Fruit fly (Drosophila melanogaster) whole organism, embryonic: Measurements from ENCODE around the gene Mbs.
A peak's percentile ranks its signal among the peaks of the same experiment; 100 is the strongest.

Source experiments
- Adf1 ChIP-seq: fragments of 200-800 bp; sonication (Bioruptor generic); IDR thresholded peaks from 2 replicates; pipeline ENCODE4 v1.3.6; 2022; ENCODE audit warnings: missing biosample characterization, missing genetic modification characterization
- Antp ChIP-seq: fragments of 200-800 bp; sonication (Bioruptor generic); optimal IDR thresholded peaks from 3 replicates; lab custom pipeline; 2016; ENCODE audit warnings: missing biosample characterization, missing genetic modification characterization
- CG10654 ChIP-seq: fragments of 200-800 bp; sonication (Bioruptor generic); optimal IDR thresholded peaks from 2 replicates; lab custom pipeline; 2016; ENCODE audit warnings: missing biosample characterization, missing genetic modification characterization
- CG11247 ChIP-seq: fragments of 200-800 bp; sonication (Bioruptor generic); IDR thresholded peaks from 2 replicates; pipeline ENCODE4 v1.3.6; 2022; ENCODE audit warnings: missing biosample characterization, missing genetic modification characterization
- CG11504 ChIP-seq: fragments of 200-800 bp; sonication (Bioruptor generic); optimal IDR thresholded peaks from 3 replicates; lab custom pipeline; 2019; ENCODE audit warnings: missing biosample characterization, mild to moderate bottlenecking, missing genetic modification characterization, moderate library complexity
- CG11723 ChIP-seq: fragments of 200-800 bp; sonication (Bioruptor generic); optimal IDR thresholded peaks from 2 replicates; lab custom pipeline; 2017; ENCODE audit warnings: missing biosample characterization, mild to moderate bottlenecking, missing genetic modification characterization
- CG13287 ChIP-seq: fragments of 200-800 bp; sonication (Bioruptor generic); IDR thresholded peaks from 2 replicates; pipeline ENCODE4 v1.3.6; 2022; ENCODE audit warnings: missing biosample characterization, missing genetic modification characterization; ENCODE audit not compliant: partially characterized antibody
- CG14014 ChIP-seq: fragments of 200-800 bp; sonication (Bioruptor generic); IDR thresholded peaks from 2 replicates; pipeline ENCODE4 v1.3.6; 2022; ENCODE audit warnings: missing biosample characterization, missing genetic modification characterization
- CG1529 ChIP-seq: fragments of 200-800 bp; sonication (Bioruptor generic); optimal IDR thresholded peaks from 3 replicates; lab custom pipeline; 2018; ENCODE audit warnings: missing biosample characterization, missing genetic modification characterization
- CG16779 ChIP-seq: fragments of 200-800 bp; sonication (Bioruptor generic); IDR thresholded peaks from 2 replicates; pipeline ENCODE4 v1.3.6; 2022; ENCODE audit warnings: missing biosample characterization, missing genetic modification characterization
- CG16813 ChIP-seq: fragments of 200-800 bp; sonication (Bioruptor generic); IDR thresholded peaks from 3 replicates; pipeline ENCODE4 v1.3.6; 2022; ENCODE audit warnings: missing biosample characterization, missing genetic modification characterization; ENCODE audit not compliant: partially characterized antibody
- CG17359 ChIP-seq: fragments of 200-800 bp; sonication (Bioruptor generic); optimal IDR thresholded peaks from 3 replicates; lab custom pipeline; 2018; ENCODE audit warnings: missing biosample characterization, mild to moderate bottlenecking, missing genetic modification characterization, moderate library complexity
- CG17802 ChIP-seq: fragments of 200-800 bp; sonication (Bioruptor generic); optimal IDR thresholded peaks from 2 replicates; lab custom pipeline; 2018; ENCODE audit warnings: missing biosample characterization, mild to moderate bottlenecking, missing genetic modification characterization, moderate library complexity
- CG2116 ChIP-seq: fragments of 200-800 bp; sonication (Bioruptor generic); optimal IDR thresholded peaks from 3 replicates; lab custom pipeline; 2018; ENCODE audit warnings: missing biosample characterization, mild to moderate bottlenecking, missing genetic modification characterization
- CG3163 ChIP-seq: fragments of 200-800 bp; sonication (Bioruptor generic); optimal IDR thresholded peaks from 3 replicates; lab custom pipeline; 2016; ENCODE audit warnings: missing biosample characterization, missing genetic modification characterization
- CG32532 ChIP-seq: fragments of 200-800 bp; sonication (Bioruptor generic); IDR thresholded peaks from 2 replicates; pipeline ENCODE4 v1.3.6; 2022; ENCODE audit warnings: missing biosample characterization, missing genetic modification characterization
- CG32772 ChIP-seq: fragments of 200-800 bp; sonication (Bioruptor generic); IDR thresholded peaks from 2 replicates; pipeline ENCODE4 v1.3.6; 2022; ENCODE audit warnings: missing biosample characterization, missing genetic modification characterization
- CG42726 ChIP-seq: fragments of 200-800 bp; sonication (Bioruptor generic); IDR thresholded peaks from 2 replicates; pipeline ENCODE4 v1.3.6; 2022; ENCODE audit warnings: missing biosample characterization, missing genetic modification characterization; ENCODE audit not compliant: partially characterized antibody
- CG4360 ChIP-seq: fragments of 200-800 bp; sonication (Bioruptor generic); IDR thresholded peaks from 2 replicates; pipeline ENCODE4 v1.3.6; 2022; ENCODE audit warnings: missing biosample characterization, missing genetic modification characterization
- CG6765 ChIP-seq: fragments of 200-800 bp; sonication (Bioruptor generic); optimal IDR thresholded peaks from 3 replicates; lab custom pipeline; 2017; ENCODE audit warnings: missing biosample characterization, mild to moderate bottlenecking, missing genetic modification characterization
- CG7556 ChIP-seq: fragments of 200-800 bp; sonication (Bioruptor generic); optimal IDR thresholded peaks from 2 replicates; lab custom pipeline; 2017; ENCODE audit warnings: missing biosample characterization, mild to moderate bottlenecking, missing genetic modification characterization
- CG8359 ChIP-seq: fragments of 200-800 bp; sonication (Bioruptor generic); optimal IDR thresholded peaks from 2 replicates; lab custom pipeline; 2017; ENCODE audit warnings: missing biosample characterization, mild to moderate bottlenecking, missing genetic modification characterization, borderline replicate concordance
- CG8924 ChIP-seq: fragments of 200-800 bp; optimal IDR thresholded peaks from 3 replicates; lab custom pipeline; 2019; ENCODE audit warnings: missing biosample characterization, mild to moderate bottlenecking, missing genetic modification characterization, moderate library complexity
- CG9817 ChIP-seq: fragments of 200-800 bp; sonication (Bioruptor generic); optimal IDR thresholded peaks from 2 replicates; lab custom pipeline; 2018; ENCODE audit warnings: missing biosample characterization, mild to moderate bottlenecking, missing genetic modification characterization, moderate library complexity
- Dll ChIP-seq: fragments of 200-800 bp; sonication (Bioruptor generic); IDR thresholded peaks from 4 replicates; pipeline ENCODE4 v1.3.6; 2022; ENCODE audit warnings: missing biosample characterization, missing genetic modification characterization; ENCODE audit not compliant: partially characterized antibody
- Hmr ChIP-seq: fragments of 200-800 bp; sonication (Bioruptor generic); optimal IDR thresholded peaks from 3 replicates; lab custom pipeline; 2017; ENCODE audit warnings: mild to moderate bottlenecking, missing biosample characterization, missing genetic modification reagents, missing genetic modification characterization
- MESR4 ChIP-seq: fragments of 200-800 bp; sonication (Bioruptor generic); optimal IDR thresholded peaks from 2 replicates; lab custom pipeline; 2018; ENCODE audit warnings: missing biosample characterization, mild to moderate bottlenecking, missing genetic modification characterization, moderate library complexity
- Mrtf ChIP-seq: fragments of 200-800 bp; sonication (Bioruptor generic); IDR thresholded peaks from 3 replicates; pipeline ENCODE4 v1.3.6; 2022; ENCODE audit warnings: missing biosample characterization, missing genetic modification characterization
- bsh ChIP-seq, 2 experiments: fragments of 200-800 bp; sonication (Bioruptor generic); optimal IDR thresholded peaks; 2 replicates each; lab custom pipeline; 2017 to 2018; ENCODE audit warnings: mild to moderate bottlenecking in 2 of 2, missing biosample characterization in 2 of 2, missing genetic modification characterization in 2 of 2, moderate library complexity in 1 of 2
- cg ChIP-seq: fragments of 200-800 bp; sonication (Bioruptor generic); optimal IDR thresholded peaks from 3 replicates; lab custom pipeline; 2019; ENCODE audit warnings: missing biosample characterization, mild to moderate bottlenecking, missing genetic modification characterization, moderate library complexity
- crol ChIP-seq: fragments of 200-800 bp; sonication (Bioruptor generic); IDR thresholded peaks from 2 replicates; pipeline ENCODE4 v1.3.6; 2022; ENCODE audit warnings: missing biosample characterization, missing genetic modification characterization
- crp ChIP-seq, 2 experiments: fragments of 200-800 bp; sonication (Bioruptor generic); optimal IDR thresholded peaks; 2 replicates in 1 of 2; 3 replicates in 1 of 2; lab custom pipeline; 2017; ENCODE audit warnings: missing biosample characterization in 2 of 2, missing genetic modification characterization in 2 of 2, mild to moderate bottlenecking in 1 of 2, moderate library complexity in 1 of 2
- da ChIP-seq: fragments of 200-800 bp; sonication (Bioruptor generic); optimal IDR thresholded peaks from 2 replicates; lab custom pipeline; 2016; ENCODE audit warnings: missing biosample characterization, missing genetic modification characterization
- danr ChIP-seq: fragments of 200-800 bp; sonication (Bioruptor generic); IDR thresholded peaks from 2 replicates; pipeline ENCODE4 v1.3.6; 2022; ENCODE audit warnings: missing biosample characterization, missing genetic modification characterization
- dati ChIP-seq: fragments of 200-800 bp; sonication (Bioruptor generic); IDR thresholded peaks from 2 replicates; pipeline ENCODE4 v1.3.6; 2022; ENCODE audit warnings: missing biosample characterization, missing genetic modification characterization
- dimm ChIP-seq: fragments of 200-800 bp; sonication (Bioruptor generic); IDR thresholded peaks from 2 replicates; pipeline ENCODE4 v1.3.6; 2022; ENCODE audit warnings: missing biosample characterization, missing genetic modification characterization
- gcm2 ChIP-seq: fragments of 200-800 bp; sonication (Bioruptor generic); optimal IDR thresholded peaks from 2 replicates; lab custom pipeline; 2016; ENCODE audit warnings: missing biosample characterization, missing genetic modification characterization
- gsb ChIP-seq: fragments of 200-800 bp; sonication (Bioruptor generic); IDR thresholded peaks from 2 replicates; pipeline ENCODE4 v1.3.6; 2022; ENCODE audit warnings: missing biosample characterization, missing genetic modification characterization
- hb ChIP-seq: fragments of 200-800 bp; sonication (Bioruptor generic); IDR thresholded peaks from 3 replicates; pipeline ENCODE4 v1.3.6; 2022; ENCODE audit warnings: missing biosample characterization, missing genetic modification characterization; ENCODE audit not compliant: partially characterized antibody
- her ChIP-seq: fragments of 200-800 bp; sonication (Bioruptor generic); optimal IDR thresholded peaks from 2 replicates; lab custom pipeline; 2016; ENCODE audit warnings: missing biosample characterization, missing genetic modification characterization
- knrl ChIP-seq: fragments of 200-800 bp; sonication (Bioruptor generic); IDR thresholded peaks from 3 replicates; pipeline ENCODE4 v1.3.6; 2022; ENCODE audit warnings: missing biosample characterization, missing genetic modification characterization; ENCODE audit not compliant: partially characterized antibody
- lov ChIP-seq, 2 experiments: fragments of 200-800 bp in 1 of 2; fragments of >200 bp in 1 of 2; sonication (Bioruptor generic) in 1 of 2; IDR thresholded peaks in 1 of 2; optimal IDR thresholded peaks in 1 of 2; 2 replicates in 1 of 2; 3 replicates in 1 of 2; pipeline versions ENCODE4 v1.3.6 to Lab custom; 2017 to 2022; ENCODE audit warnings: missing biosample characterization in 1 of 2, missing genetic modification characterization in 1 of 2
- nmo ChIP-seq: fragments of 200-800 bp; sonication (Bioruptor generic); optimal IDR thresholded peaks from 2 replicates; lab custom pipeline; 2018; ENCODE audit warnings: missing biosample characterization, mild to moderate bottlenecking, missing genetic modification characterization, moderate library complexity
- repo ChIP-seq: fragments of 200-800 bp; sonication (Bioruptor generic); optimal IDR thresholded peaks from 2 replicates; lab custom pipeline; 2016; ENCODE audit warnings: missing biosample characterization, missing genetic modification characterization
- scrt ChIP-seq: fragments of 200-800 bp; sonication (Bioruptor generic); optimal IDR thresholded peaks from 2 replicates; lab custom pipeline; 2018; ENCODE audit warnings: missing biosample characterization, mild to moderate bottlenecking, missing genetic modification characterization, moderate library complexity
- sd ChIP-seq: fragments of 200-800 bp; sonication (Bioruptor generic); optimal IDR thresholded peaks from 3 replicates; lab custom pipeline; 2018; ENCODE audit warnings: missing biosample characterization, mild to moderate bottlenecking, missing genetic modification characterization, moderate library complexity
- sob ChIP-seq: fragments of 200-800 bp; sonication (Bioruptor generic); IDR thresholded peaks from 2 replicates; pipeline ENCODE4 v1.3.6; 2022; ENCODE audit warnings: missing biosample characterization, missing genetic modification characterization
- twi ChIP-seq: fragments of 200-800 bp; optimal IDR thresholded peaks from 2 replicates; lab custom pipeline; 2019; ENCODE audit warnings: missing biosample characterization, mild to moderate bottlenecking, missing genetic modification characterization, moderate library complexity
- wor ChIP-seq: fragments of 200-800 bp; sonication (Bioruptor generic); IDR thresholded peaks from 2 replicates; pipeline ENCODE4 v1.3.6; 2022; ENCODE audit warnings: missing biosample characterization, missing genetic modification characterization

Mbs gene

DNA sequence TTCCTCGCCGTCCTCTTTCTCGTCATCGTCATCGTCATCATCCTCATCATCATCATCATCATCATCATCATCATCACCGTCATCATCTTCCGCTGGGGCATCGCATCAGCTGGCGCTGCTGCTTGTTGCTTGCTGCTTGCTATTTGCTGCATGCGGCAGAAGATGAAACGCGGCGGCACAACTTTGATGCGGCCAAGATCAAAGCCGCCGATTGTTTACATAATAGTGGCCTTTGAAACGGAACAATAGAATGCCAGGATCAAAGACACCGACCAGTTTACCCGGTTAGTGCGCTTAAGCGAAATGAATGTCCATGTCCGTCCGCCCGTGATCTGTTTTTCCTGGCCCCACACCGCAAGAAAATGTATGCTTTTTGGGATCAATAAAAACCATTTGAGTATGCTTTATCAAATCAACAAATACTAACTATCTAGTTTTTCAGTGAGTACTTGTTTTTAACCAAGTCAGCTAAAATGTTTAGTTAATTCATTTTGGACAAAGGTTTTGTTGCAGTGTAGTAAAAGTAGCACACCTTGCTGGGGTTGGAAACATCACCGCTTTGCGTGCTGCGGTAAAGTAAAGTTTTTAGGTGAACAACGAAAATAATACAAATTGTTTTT is 30.6 kb upstream of the Mbs start (continued):
- TF ChIP-seq knrl (no peak), repo (GFP tag; lab: Kevin White, UChicago) (no peak), nmo (GFP tag; lab: Kevin White, UChicago) (peak; percentile 67), Dll (no peak), bsh (GFP tag; optimal IDR thresholded peaks at IDR 0.05; lab: Kevin White, UChicago) (peak in 1 of 2 experiments; percentile 74), twi (peak; percentile 55), da (peak; percentile 4), crp (GFP tag; optimal IDR thresholded peaks at IDR 0.05; lab: Kevin White, UChicago) (no peak), CG42726 (no peak), CG11723 (GFP tag; lab: Kevin White, UChicago) (no peak), her (GFP tag; lab: Kevin White, UChicago) (peak; percentile 28), CG2116 (GFP tag; lab: Kevin White, UChicago) (peak; percentile 12), CG9817 (tag; lab: Kevin White, UChicago) (no peak), Antp (GFP tag; lab: Kevin White, UChicago) (peak; percentile 42), sd (tag; lab: Kevin White, UChicago) (no peak), lov (optimal IDR thresholded peaks at IDR 0.05; lab: Kevin White, UChicago) (no peak), lov (GFP tag; IDR thresholded peaks at IDR 0.05; lab: Robert Waterston, UW) (peak; percentile 73; the same call in 1 of the 3 replicates), MESR4 (GFP tag; lab: Kevin White, UChicago) (no peak), CG17802 (peak; percentile 9), CG1529 (GFP tag; lab: Kevin White, UChicago) (no peak), wor (no peak), cg (no peak), crol (GFP tag; lab: Robert Waterston, UW) (no peak), gcm2 (GFP tag; lab: Kevin White, UChicago) (no peak), CG6765 (no peak), sob (GFP tag; lab: Robert Waterston, UW) (no peak), CG3163 (peak; percentile 28), CG16779 (GFP tag; lab: Robert Waterston, UW) (no peak), gsb (GFP tag; lab: Robert Waterston, UW) (no peak), dati (no peak), CG32532 (no peak), CG4360 (GFP tag; lab: Robert Waterston, UW) (no peak), danr (no peak), hb (GFP tag; lab: Robert Waterston, UW) (no peak), Hmr (GFP tag; lab: Kevin White, UChicago) (no peak), CG8924 (tag; lab: Kevin White, UChicago) (peak; percentile 73), CG11504 (tag; lab: Kevin White, UChicago) (peak; percentile 54), CG16813 (GFP tag; lab: Robert Waterston, UW) (no peak), CG7556 (GFP tag; lab: Kevin White, UChicago) (peak; percentile 28), CG10654 (GFP tag; lab: Kevin White, UChicago) (peak; percentile 33), Adf1 (no peak), dimm (GFP tag; lab: Robert Waterston, UW) (no peak), CG8359 (GFP tag; lab: Kevin White, UChicago) (peak; percentile 37), CG17359 (tag; lab: Kevin White, UChicago) (peak; percentile 40), CG13287 (GFP tag; lab: Robert Waterston, UW) (no peak), CG14014 (GFP tag; lab: Robert Waterston, UW) (no peak), Mrtf (no peak; the same call in 2 of the 3 replicates), CG32772 (peak; percentile 22; the same call in 1 of the 2 replicates), scrt (no peak), CG11247 (GFP tag; lab: Robert Waterston, UW) (no peak)
